Fruit fly (Drosophila melanogaster) whole organism, embryonic: ENCODE results near the gene CLS.

Source experiments
- Ada2b ChIP-seq: fragments of 200-800 bp; sonication (Bioruptor generic); IDR thresholded peaks from 2 replicates; pipeline ENCODE4 v1.3.6; 2022; ENCODE audit warnings: missing biosample characterization, missing genetic modification characterization
- Aef1 ChIP-seq: fragments of 200-800 bp; sonication (Bioruptor generic); IDR thresholded peaks from 3 replicates; pipeline ENCODE4 v1.3.6; 2022; ENCODE audit warnings: missing biosample characterization, missing genetic modification characterization
- Antp ChIP-seq: fragments of 200-800 bp; sonication (Bioruptor generic); optimal IDR thresholded peaks from 3 replicates; lab custom pipeline; 2016; ENCODE audit warnings: missing biosample characterization, missing genetic modification characterization
- Atf6 ChIP-seq: fragments of 200-800 bp; sonication (Bioruptor generic); IDR thresholded peaks from 2 replicates; pipeline ENCODE4 v1.3.6; 2022; ENCODE audit warnings: missing biosample characterization, missing genetic modification characterization
- Awh ChIP-seq: fragments of 200-800 bp; sonication (Bioruptor generic); IDR thresholded peaks from 2 replicates; pipeline ENCODE4, ENCODE4 v1.3.6; 2022; ENCODE audit warnings: missing biosample characterization, missing genetic modification characterization
- B-H1 ChIP-seq: fragments of 200-800 bp; sonication (Bioruptor generic); IDR thresholded peaks from 3 replicates; pipeline ENCODE4 v1.3.6; 2022; ENCODE audit warnings: missing biosample characterization, missing genetic modification characterization
- BEAF-32 ChIP-seq: fragments of 200-800 bp; sonication (Bioruptor generic); optimal IDR thresholded peaks from 3 replicates; lab custom pipeline; 2017; ENCODE audit warnings: missing biosample characterization, missing genetic modification characterization, mild to moderate bottlenecking, moderate library complexity, missing genetic modification reagents
- Blimp-1 ChIP-seq: fragments of 200-800 bp; sonication (Bioruptor generic); optimal IDR thresholded peaks from 3 replicates; lab custom pipeline; 2018; ENCODE audit warnings: missing biosample characterization, missing genetic modification characterization, mild to moderate bottlenecking, moderate library complexity, missing genetic modification reagents
- CG10366 ChIP-seq: fragments of 200-800 bp; sonication (Bioruptor generic); IDR thresholded peaks from 2 replicates; pipeline ENCODE4 v1.3.6; 2022; ENCODE audit warnings: missing biosample characterization, missing genetic modification characterization
- CG10979 ChIP-seq: fragments of 200-800 bp; sonication (Bioruptor generic); optimal IDR thresholded peaks from 2 replicates; lab custom pipeline; 2018; ENCODE audit warnings: missing biosample characterization, mild to moderate bottlenecking, missing genetic modification characterization, moderate library complexity
- CG11504 ChIP-seq: fragments of 200-800 bp; sonication (Bioruptor generic); optimal IDR thresholded peaks from 3 replicates; lab custom pipeline; 2019; ENCODE audit warnings: missing biosample characterization, mild to moderate bottlenecking, missing genetic modification characterization, moderate library complexity
- CG14441 ChIP-seq: fragments of 200-800 bp; sonication (Bioruptor generic); IDR thresholded peaks from 2 replicates; pipeline ENCODE4 v1.3.6; 2022; ENCODE audit warnings: missing biosample characterization, missing genetic modification characterization
- CG15479 ChIP-seq: fragments of 200-800 bp; sonication (Bioruptor generic); optimal IDR thresholded peaks from 3 replicates; lab custom pipeline; 2019; ENCODE audit warnings: missing biosample characterization, mild to moderate bottlenecking, missing genetic modification characterization, moderate library complexity
- CG17359 ChIP-seq: fragments of 200-800 bp; sonication (Bioruptor generic); optimal IDR thresholded peaks from 3 replicates; lab custom pipeline; 2018; ENCODE audit warnings: missing biosample characterization, mild to moderate bottlenecking, missing genetic modification characterization, moderate library complexity
- CG18262 ChIP-seq: fragments of 200-800 bp; optimal IDR thresholded peaks from 3 replicates; lab custom pipeline; 2019; ENCODE audit warnings: missing biosample characterization, mild to moderate bottlenecking, missing genetic modification characterization, moderate library complexity
- CG18599 ChIP-seq: fragments of 200-800 bp; sonication (Bioruptor generic); optimal IDR thresholded peaks from 3 replicates; lab custom pipeline; 2017; ENCODE audit warnings: missing biosample characterization, missing genetic modification characterization, mild to moderate bottlenecking, moderate library complexity, missing genetic modification reagents
- CG3065 ChIP-seq: fragments of 200-800 bp; sonication (Bioruptor generic); optimal IDR thresholded peaks from 2 replicates; lab custom pipeline; 2016; ENCODE audit warnings: missing biosample characterization, missing genetic modification characterization
- CG3407 ChIP-seq: fragments of 200-800 bp; sonication (Bioruptor generic); optimal IDR thresholded peaks from 2 replicates; lab custom pipeline; 2018; ENCODE audit warnings: missing biosample characterization, mild to moderate bottlenecking, missing genetic modification characterization
- CG4328 ChIP-seq: fragments of 200-800 bp; sonication (Bioruptor generic); optimal IDR thresholded peaks from 3 replicates; lab custom pipeline; 2017; ENCODE audit warnings: missing biosample characterization, missing genetic modification reagents, missing genetic modification characterization
- CG7987 ChIP-seq: fragments of 200-800 bp; sonication (Bioruptor generic); optimal IDR thresholded peaks from 2 replicates; lab custom pipeline; 2018; ENCODE audit warnings: missing biosample characterization, mild to moderate bottlenecking, missing genetic modification characterization, moderate library complexity
- Drgx ChIP-seq: fragments of 200-800 bp; sonication (Bioruptor generic); IDR thresholded peaks from 2 replicates; pipeline ENCODE4 v1.3.6; 2022; ENCODE audit warnings: missing biosample characterization, missing genetic modification characterization
- Fer3 ChIP-seq: fragments of 200-800 bp; sonication (Bioruptor generic); optimal IDR thresholded peaks from 2 replicates; lab custom pipeline; 2018; ENCODE audit warnings: missing biosample characterization, mild to moderate bottlenecking, missing genetic modification characterization, moderate library complexity
- Hr3 ChIP-seq: fragments of 200-800 bp; sonication (Bioruptor generic); optimal IDR thresholded peaks from 3 replicates; lab custom pipeline; 2016; ENCODE audit warnings: missing biosample characterization, missing genetic modification characterization
- Lhr ChIP-seq: fragments of 200-800 bp; sonication (Bioruptor generic); optimal IDR thresholded peaks from 3 replicates; lab custom pipeline; 2017; ENCODE audit warnings: mild to moderate bottlenecking, missing biosample characterization, missing genetic modification reagents, missing genetic modification characterization
- Mrtf ChIP-seq: fragments of 200-800 bp; sonication (Bioruptor generic); IDR thresholded peaks from 3 replicates; pipeline ENCODE4 v1.3.6; 2022; ENCODE audit warnings: missing biosample characterization, missing genetic modification characterization
- PHDP ChIP-seq: fragments of 200-800 bp; sonication (Bioruptor generic); optimal IDR thresholded peaks from 3 replicates; lab custom pipeline; 2018; ENCODE audit warnings: missing biosample characterization, mild to moderate bottlenecking, missing genetic modification characterization, moderate library complexity
- Xrp1 ChIP-seq: fragments of 200-800 bp; sonication (Bioruptor generic); IDR thresholded peaks from 2 replicates; pipeline ENCODE4 v1.3.6; 2022; ENCODE audit warnings: missing biosample characterization, missing genetic modification characterization
- ash1 ChIP-seq: fragments of 200-800 bp; sonication (Bioruptor generic); optimal IDR thresholded peaks from 2 replicates; lab custom pipeline; 2018; ENCODE audit warnings: missing biosample characterization, mild to moderate bottlenecking, missing genetic modification characterization
- bowl ChIP-seq: fragments of 200-800 bp; sonication (Bioruptor generic); IDR thresholded peaks from 2 replicates; pipeline ENCODE4 v1.3.6; 2022; ENCODE audit warnings: missing biosample characterization, missing genetic modification characterization
- cas ChIP-seq: fragments of 200-800 bp; sonication (Bioruptor generic); IDR thresholded peaks from 2 replicates; pipeline ENCODE4 v1.3.6; 2022; ENCODE audit warnings: missing biosample characterization, missing genetic modification characterization
- corto ChIP-seq: fragments of 200-800 bp; sonication (Bioruptor generic); optimal IDR thresholded peaks from 2 replicates; lab custom pipeline; 2016; ENCODE audit warnings: missing biosample characterization, mild to moderate bottlenecking, missing genetic modification characterization, moderate library complexity
- crp ChIP-seq, 2 experiments: fragments of 200-800 bp; sonication (Bioruptor generic); optimal IDR thresholded peaks; 2 replicates in 1 of 2; 3 replicates in 1 of 2; lab custom pipeline; 2017; ENCODE audit warnings: missing biosample characterization in 2 of 2, missing genetic modification characterization in 2 of 2, mild to moderate bottlenecking in 1 of 2, moderate library complexity in 1 of 2
- eve ChIP-seq, 2 experiments: fragments of >200 bp; optimal IDR thresholded peaks; 2 replicates each; lab custom pipeline; 2017; ENCODE audit warnings: missing biosample characterization in 2 of 2, missing genetic modification characterization in 2 of 2
- fd96Cb ChIP-seq: fragments of 200-800 bp; sonication (Bioruptor generic); optimal IDR thresholded peaks from 2 replicates; lab custom pipeline; 2018; ENCODE audit warnings: missing biosample characterization, mild to moderate bottlenecking, missing genetic modification characterization, moderate library complexity
- fu2 ChIP-seq: fragments of 200-800 bp; sonication (Bioruptor generic); optimal IDR thresholded peaks from 2 replicates; lab custom pipeline; 2016; ENCODE audit warnings: missing biosample characterization, missing genetic modification characterization
- gcm ChIP-seq: fragments of 200-800 bp; sonication (Bioruptor generic); optimal IDR thresholded peaks from 2 replicates; lab custom pipeline; 2019; ENCODE audit warnings: missing biosample characterization, mild to moderate bottlenecking, missing genetic modification characterization, moderate library complexity
- grau ChIP-seq: fragments of 200-800 bp; optimal IDR thresholded peaks from 3 replicates; lab custom pipeline; 2019; ENCODE audit warnings: missing biosample characterization, mild to moderate bottlenecking, missing genetic modification characterization, moderate library complexity
- gt ChIP-seq: fragments of 200-800 bp; sonication (Bioruptor generic); IDR thresholded peaks from 2 replicates; pipeline ENCODE4 v1.3.6; 2022; ENCODE audit warnings: missing biosample characterization, missing genetic modification characterization
- hkb ChIP-seq, 2 experiments: fragments of 200-800 bp in 1 of 2; fragments of >200 bp in 1 of 2; sonication (Bioruptor generic) in 1 of 2; IDR thresholded peaks in 1 of 2; optimal IDR thresholded peaks in 1 of 2; 2 replicates each; pipeline versions ENCODE4 v1.3.6 to Lab custom; 2017 to 2022; ENCODE audit warnings: missing biosample characterization in 1 of 2, missing genetic modification characterization in 1 of 2
- lab ChIP-seq: fragments of 200-800 bp; sonication (Bioruptor generic); optimal IDR thresholded peaks from 3 replicates; lab custom pipeline; 2017; ENCODE audit warnings: missing biosample characterization, missing genetic modification characterization, mild to moderate bottlenecking, moderate library complexity, missing genetic modification reagents
- maf-S ChIP-seq: fragments of 200-800 bp; sonication (Bioruptor generic); optimal IDR thresholded peaks from 2 replicates; lab custom pipeline; 2016; ENCODE audit warnings: missing biosample characterization, missing genetic modification characterization
- mld ChIP-seq: fragments of 200-800 bp; sonication (Bioruptor generic); IDR thresholded peaks from 3 replicates; pipeline ENCODE4 v1.3.6; 2022; ENCODE audit warnings: missing biosample characterization, missing genetic modification characterization; ENCODE audit not compliant: partially characterized antibody
- nerfin-2 ChIP-seq: fragments of 200-800 bp; sonication (Bioruptor generic); IDR thresholded peaks from 2 replicates; pipeline ENCODE4 v1.3.6; 2022; ENCODE audit warnings: missing biosample characterization, missing genetic modification characterization; ENCODE audit not compliant: partially characterized antibody
- oc ChIP-seq: fragments of 200-800 bp; sonication (Bioruptor generic); optimal IDR thresholded peaks from 2 replicates; lab custom pipeline; 2018; ENCODE audit warnings: missing biosample characterization, mild to moderate bottlenecking, missing genetic modification characterization, moderate library complexity
- pros ChIP-seq: fragments of 200-800 bp; sonication (Bioruptor generic); optimal IDR thresholded peaks from 3 replicates; lab custom pipeline; 2019; ENCODE audit warnings: missing biosample characterization, mild to moderate bottlenecking, missing genetic modification characterization, moderate library complexity
- sob ChIP-seq: fragments of 200-800 bp; sonication (Bioruptor generic); IDR thresholded peaks from 2 replicates; pipeline ENCODE4 v1.3.6; 2022; ENCODE audit warnings: missing biosample characterization, missing genetic modification characterization
- sqz ChIP-seq: fragments of 200-800 bp; sonication (Bioruptor generic); optimal IDR thresholded peaks from 3 replicates; lab custom pipeline; 2018; ENCODE audit warnings: missing biosample characterization, mild to moderate bottlenecking, missing genetic modification characterization
- unpg ChIP-seq: fragments of 200-800 bp; sonication (Bioruptor generic); optimal IDR thresholded peaks from 3 replicates; lab custom pipeline; 2018; ENCODE audit warnings: missing biosample characterization, mild to moderate bottlenecking, missing genetic modification characterization, moderate library complexity
- usp ChIP-seq: fragments of >200 bp; optimal IDR thresholded peaks from 2 replicates; lab custom pipeline; 2017; ENCODE audit warnings: missing biosample characterization, missing genetic modification characterization
- vvl ChIP-seq: fragments of 200-800 bp; sonication (Bioruptor generic); IDR thresholded peaks from 2 replicates; pipeline ENCODE4 v1.3.6; 2022; ENCODE audit warnings: missing biosample characterization, missing genetic modification characterization

The CLS gene

dm6 chr3R:25651414-25651813 lies 35.8 kb downstream of the CLS start (continued):
- TF ChIP-seq Mrtf (GFP tag; lab: Robert Waterston, UW) (no peak), Antp (no peak), Fer3 (peak; percentile 7), grau (tag; lab: Kevin White, UChicago) (peak; percentile 16), lab (GFP tag; lab: Kevin White, UChicago) (peak; percentile 32), CG11504 (no peak), cas (GFP tag; lab: Robert Waterston, UW) (no peak), pros (no peak), CG17359 (peak; percentile 38), Aef1 (GFP tag; lab: Robert Waterston, UW) (no peak), CG18599 (peak; percentile 5), CG15479 (GFP tag; lab: Kevin White, UChicago) (no peak), CG10979 (tag; lab: Kevin White, UChicago) (peak; percentile 33), unpg (GFP tag; lab: Kevin White, UChicago) (peak; percentile 39), sob (GFP tag; lab: Robert Waterston, UW) (0 out of 2 replicates have a peak, but pooled peaks have one; percentile 12), CG14441 (GFP tag; lab: Robert Waterston, UW) (0 out of 2 replicates have a peak, but pooled peaks have one; percentile 16), Ada2b (GFP tag; lab: Robert Waterston, UW) (peak; percentile 41; the same call in 1 of the 2 replicates), gt (GFP tag; lab: Robert Waterston, UW) (no peak), Hr3 (GFP tag; lab: Kevin White, UChicago) (no peak), bowl (no peak), sqz (GFP tag; lab: Kevin White, UChicago) (no peak), Lhr (GFP tag; lab: Kevin White, UChicago) (no peak), BEAF-32 (no peak), CG7987 (no peak), PHDP (peak; percentile 27), CG10366 (peak; percentile 28; the same call in 1 of the 2 replicates), B-H1 (GFP tag; lab: Robert Waterston, UW) (no peak), Awh (GFP tag; lab: Robert Waterston, UW) (no peak), crp (GFP tag; optimal IDR thresholded peaks at IDR 0.05; lab: Kevin White, UChicago) (no peak), Atf6 (GFP tag; lab: Robert Waterston, UW) (no peak), mld (GFP tag; lab: Robert Waterston, UW) (no peak), vvl (GFP tag; lab: Robert Waterston, UW) (0 out of 2 replicates have a peak, but pooled peaks have one; percentile 10), CG3407 (GFP tag; lab: Kevin White, UChicago) (no peak), ash1 (GFP tag; lab: Kevin White, UChicago) (no peak), Xrp1 (GFP tag; lab: Robert Waterston, UW) (peak; percentile 53; the same call in 1 of the 2 replicates), CG3065 (GFP tag; lab: Kevin White, UChicago) (no peak), fu2 (no peak), Blimp-1 (GFP tag; lab: Kevin White, UChicago) (no peak), oc (tag; lab: Kevin White, UChicago) (no peak), eve (GFP tag; optimal IDR thresholded peaks at IDR 0.05; lab: Kevin White, UChicago) (no peak), CG4328 (GFP tag; lab: Kevin White, UChicago) (no peak), maf-S (GFP tag; lab: Kevin White, UChicago) (no peak), corto (peak; percentile 22), fd96Cb (tag; lab: Kevin White, UChicago) (no peak), Drgx (GFP tag; lab: Robert Waterston, UW) (peak; percentile 59), CG18262 (tag; lab: Kevin White, UChicago) (peak; percentile 22), hkb (optimal IDR thresholded peaks at IDR 0.05; lab: Kevin White, UChicago) (no peak), hkb (GFP tag; IDR thresholded peaks at IDR 0.05; lab: Robert Waterston, UW) (peak; percentile 60), usp (no peak), nerfin-2 (GFP tag; lab: Robert Waterston, UW) (0 out of 2 replicates have a peak, but pooled peaks have one; percentile 0), gcm (GFP tag; lab: Kevin White, UChicago) (no peak)
